Worm (Caenorhabditis elegans): ENCODE measurements around the gene gfat-1.

DNA sequence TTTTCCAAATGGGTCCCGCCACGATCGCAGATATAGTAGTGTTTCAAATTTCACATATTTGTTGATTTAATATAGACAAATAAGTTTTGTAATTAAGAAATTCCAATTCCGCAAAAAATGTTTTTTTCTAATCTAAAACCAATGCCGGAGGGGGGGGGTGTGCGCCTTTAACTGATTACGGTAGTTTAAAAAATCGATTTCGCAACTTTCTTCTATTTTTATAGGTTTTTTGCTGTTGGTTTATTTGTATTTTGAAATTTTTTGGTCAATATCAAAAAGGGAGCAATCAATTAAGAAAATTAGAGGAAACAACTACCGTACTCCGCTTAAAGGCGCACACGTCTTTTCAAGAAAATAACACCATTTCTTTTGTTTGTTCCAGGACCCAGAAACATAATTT lies 3.7 kb downstream of the gfat-1 start:
- TF ChIP-seq scrt-1 (GFP tag; IDR thresholded peaks at IDR 0.05) = no peak
- no peak for TF ChIP-seq B0310.2 (tag; optimal IDR thresholded peaks at IDR 0.05)
- TF ChIP-seq tbx-11 (GFP tag; IDR thresholded peaks at IDR 0.05) = no peak
- no peak for TF ChIP-seq ama-1 (optimal IDR thresholded peaks at IDR 0.05)
- no peak for TF ChIP-seq ceh-13 (GFP tag; optimal IDR thresholded peaks at IDR 0.05)
- TF ChIP-seq tbx-37 (GFP tag; conservative IDR thresholded peaks at IDR 0.05) = no peak
